Worm (Caenorhabditis elegans) whole organism, L3 larva: Measurements from ENCODE around the gene F38B7.2.

Experiments
- R02D3.7 ChIP-seq: fragments of 150-350 bp; optimal IDR thresholded peaks from 2 replicates; lab custom pipeline; 2014; ENCODE audit warnings: missing biosample characterization, missing genetic modification characterization
- ama-1 ChIP-seq: fragments of 150-350 bp; optimal IDR thresholded peaks from 2 replicates; lab custom pipeline; 2018
- ceh-16 ChIP-seq: sonication (generic microtip); optimal IDR thresholded peaks from 2 replicates; lab custom pipeline; 2017; ENCODE audit warnings: missing biosample characterization, missing genetic modification characterization
- ceh-28 ChIP-seq: fragments of 150-350 bp; optimal IDR thresholded peaks from 2 replicates; lab custom pipeline; 2014; ENCODE audit warnings: missing biosample characterization, missing genetic modification reagents, missing genetic modification characterization
- egl-27 ChIP-seq: sonication (generic microtip); optimal IDR thresholded peaks from 4 replicates; lab custom pipeline; 2017; ENCODE audit warnings: missing biosample characterization, missing genetic modification reagents, missing genetic modification characterization
- egl-5 ChIP-seq: fragments of 150-350 bp; optimal IDR thresholded peaks from 2 replicates; lab custom pipeline; 2017; ENCODE audit warnings: missing biosample characterization, missing genetic modification reagents, missing genetic modification characterization, inconsistent platforms
- elt-1 ChIP-seq: fragments of 150-350 bp; optimal IDR thresholded peaks from 2 replicates; lab custom pipeline; 2014; ENCODE audit warnings: missing biosample characterization, missing genetic modification characterization
- elt-2 ChIP-seq: sonication (generic microtip); optimal IDR thresholded peaks from 2 replicates; lab custom pipeline; 2016; ENCODE audit warnings: missing genetic modification reagents, mild to moderate bottlenecking, missing genetic modification characterization, missing compliant biosample characterization
- elt-3 ChIP-seq, 3 experiments: fragments of 150-350 bp in 1 of 3; sonication (generic microtip) in 2 of 3; optimal IDR thresholded peaks; 2 replicates in 2 of 3; 4 replicates in 1 of 3; lab custom pipeline; 2014 to 2017; ENCODE audit warnings: missing biosample characterization in 3 of 3, missing genetic modification characterization in 3 of 3
- fkh-10 ChIP-seq: sonication (generic microtip); optimal IDR thresholded peaks from 2 replicates; lab custom pipeline; 2017; ENCODE audit warnings: missing biosample characterization, missing genetic modification reagents, missing genetic modification characterization
- hmg-11 ChIP-seq: sonication (generic microtip); optimal IDR thresholded peaks from 2 replicates; lab custom pipeline; 2016; ENCODE audit warnings: missing genetic modification characterization, missing compliant biosample characterization
- jun-1 ChIP-seq: fragments of 150-350 bp; optimal IDR thresholded peaks from 2 replicates; lab custom pipeline; 2014; ENCODE audit warnings: missing biosample characterization, missing genetic modification reagents, missing genetic modification characterization
- lin-15B ChIP-seq: fragments of 150-350 bp; optimal IDR thresholded peaks from 2 replicates; lab custom pipeline; 2014; ENCODE audit warnings: missing biosample characterization, missing genetic modification characterization
- lin-39 ChIP-seq: fragments of 150-350 bp; optimal IDR thresholded peaks from 2 replicates; lab custom pipeline; 2018; ENCODE audit warnings: missing biosample characterization, missing genetic modification reagents, missing genetic modification characterization
- lsy-12 ChIP-seq: sonication (generic microtip); optimal IDR thresholded peaks from 2 replicates; lab custom pipeline; 2016; ENCODE audit warnings: mild to moderate bottlenecking, missing genetic modification characterization, missing compliant biosample characterization
- mdl-1 ChIP-seq: fragments of 150-350 bp; optimal IDR thresholded peaks from 2 replicates; lab custom pipeline; 2014; ENCODE audit warnings: missing biosample characterization, missing genetic modification characterization
- mml-1 ChIP-seq: fragments of 150-350 bp; sonication (generic microtip); optimal IDR thresholded peaks from 3 replicates; lab custom pipeline; 2014; ENCODE audit warnings: missing biosample characterization, missing genetic modification characterization
- nfya-1 ChIP-seq: sonication (generic microtip); optimal IDR thresholded peaks from 2 replicates; lab custom pipeline; 2017; ENCODE audit warnings: missing genetic modification characterization, mild to moderate bottlenecking, missing compliant biosample characterization, antibody characterized with exemption, moderate library complexity; ENCODE audit not compliant: insufficient read depth
- nhr-12 ChIP-seq: fragments of 150-350 bp; optimal IDR thresholded peaks from 2 replicates; lab custom pipeline; 2014; ENCODE audit warnings: missing biosample characterization, missing genetic modification characterization
- nhr-23 ChIP-seq: fragments of 150-350 bp; optimal IDR thresholded peaks from 2 replicates; lab custom pipeline; 2014; ENCODE audit warnings: missing biosample characterization, missing genetic modification reagents, missing genetic modification characterization
- nhr-237 ChIP-seq: fragments of 150-350 bp; optimal IDR thresholded peaks from 2 replicates; lab custom pipeline; 2014; ENCODE audit warnings: missing biosample characterization, missing genetic modification characterization
- nhr-25 ChIP-seq: sonication (generic microtip); optimal IDR thresholded peaks from 2 replicates; lab custom pipeline; 2017; ENCODE audit warnings: missing biosample characterization, missing genetic modification characterization
- nhr-43 ChIP-seq: sonication (generic microtip); optimal IDR thresholded peaks from 2 replicates; lab custom pipeline; 2016; ENCODE audit warnings: mild to moderate bottlenecking, missing genetic modification characterization, missing compliant biosample characterization; ENCODE audit not compliant: poor library complexity, severe bottlenecking
- nhr-77 ChIP-seq: fragments of 150-350 bp; optimal IDR thresholded peaks from 2 replicates; lab custom pipeline; 2014; ENCODE audit warnings: missing biosample characterization, missing genetic modification characterization
- pha-4 ChIP-seq: fragments of 150-350 bp; optimal IDR thresholded peaks from 2 replicates; lab custom pipeline; 2014; ENCODE audit warnings: missing biosample characterization, missing genetic modification reagents, missing genetic modification characterization
- pqm-1 ChIP-seq: fragments of 150-350 bp; optimal IDR thresholded peaks from 2 replicates; lab custom pipeline; 2017; ENCODE audit warnings: missing biosample characterization, missing genetic modification characterization, inconsistent platforms
- skn-1 ChIP-seq: fragments of 150-350 bp; optimal IDR thresholded peaks from 2 replicates; lab custom pipeline; 2014; ENCODE audit warnings: missing biosample characterization, missing genetic modification characterization
- snpc-4 ChIP-seq: fragments of 150-350 bp; optimal IDR thresholded peaks from 2 replicates; lab custom pipeline; 2014; ENCODE audit warnings: missing biosample characterization, missing genetic modification characterization
- tbx-2 ChIP-seq: sonication (generic microtip); optimal IDR thresholded peaks from 2 replicates; lab custom pipeline; 2016; ENCODE audit warnings: mild to moderate bottlenecking, missing genetic modification characterization, missing compliant biosample characterization
- unc-39 ChIP-seq: sonication (generic microtip); optimal IDR thresholded peaks from 4 replicates; lab custom pipeline; 2017; ENCODE audit warnings: missing biosample characterization, missing genetic modification characterization
- zag-1 ChIP-seq: fragments of 150-350 bp; optimal IDR thresholded peaks from 2 replicates; lab custom pipeline; 2014; ENCODE audit warnings: missing biosample characterization, missing genetic modification characterization
- ztf-11 ChIP-seq: fragments of 150-350 bp; optimal IDR thresholded peaks from 2 replicates; lab custom pipeline; 2014; ENCODE audit warnings: missing biosample characterization, missing genetic modification characterization

Gene F38B7.2

ce11 chrV:11504853-11505397 lies 38.8 kb upstream of the F38B7.2 start, which contains the start of the genes C55A6.1 and C55A6.10:
Gene C55A6.1, minus strand, starts transcription at chrV:11504968.
Gene C55A6.10, plus strand, starts transcription at chrV:11505347.
- TF ChIP-seq jun-1: peak; percentile 44
- TF ChIP-seq nhr-43: peak; percentile 70
- peak; percentile 16 for TF ChIP-seq fkh-10 (GFP tag; lab: Kevin White, UChicago)
- TF ChIP-seq nhr-25 (tag; lab: Kevin White, UChicago): peak; percentile 47
- TF ChIP-seq elt-1 (tag; lab: Kevin White, UChicago): peak; percentile 13
- TF ChIP-seq pqm-1 (tag; lab: Kevin White, UChicago): peak; percentile 20
- TF ChIP-seq pha-4 (tag; lab: Kevin White, UChicago): peak; percentile 66
- peak; percentile 83 for TF ChIP-seq nfya-1 (tag; lab: Kevin White, UChicago)
- peak; percentile 49 for TF ChIP-seq lsy-12 (tag; lab: Kevin White, UChicago)
- TF ChIP-seq ceh-28 (tag; lab: Kevin White, UChicago): peak; percentile 61
- TF ChIP-seq hmg-11 (tag; lab: Kevin White, UChicago): peak; percentile 68
- TF ChIP-seq lin-15B (tag; lab: Kevin White, UChicago): peak; percentile 46
- TF ChIP-seq nhr-23 (tag; lab: Kevin White, UChicago): peak; percentile 61
- TF ChIP-seq tbx-2 (tag; lab: Kevin White, UChicago): peak; percentile 36
- peak; percentile 44 for TF ChIP-seq R02D3.7 (tag; lab: Kevin White, UChicago)
- peak; percentile 20 for TF ChIP-seq snpc-4 (tag; lab: Kevin White, UChicago)
- TF ChIP-seq lin-39 (tag; lab: Kevin White, UChicago): peak; percentile 22
- peak; percentile 40 for TF ChIP-seq elt-2 (tag; lab: Kevin White, UChicago)

DNA sequence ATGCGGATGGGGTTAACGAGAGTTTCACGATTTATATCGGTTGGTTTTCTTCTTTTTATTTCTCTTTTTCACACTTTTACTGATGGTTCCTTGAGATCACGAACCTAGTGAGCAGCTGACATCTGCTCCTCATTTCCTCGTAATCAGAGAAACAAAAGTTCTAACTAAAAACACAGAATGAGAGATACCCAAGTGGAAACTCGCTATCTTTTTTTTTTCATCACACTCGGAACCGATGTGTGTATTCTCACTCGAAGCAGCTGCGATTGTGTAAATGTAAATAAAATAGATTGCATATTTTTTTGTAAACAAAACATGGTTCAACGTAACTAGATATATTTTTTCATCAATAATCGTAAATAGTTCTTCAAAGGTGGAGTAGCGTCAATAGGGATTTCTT lies 37.4 kb upstream of the F38B7.2 start:
- peak; percentile 84 for TF ChIP-seq pha-4 (tag; lab: Kevin White, UChicago)
- TF ChIP-seq egl-27 (tag; lab: Kevin White, UChicago): no peak
- TF ChIP-seq ceh-16 (tag; lab: Kevin White, UChicago): no peak
- TF ChIP-seq ztf-11 (tag; lab: Kevin White, UChicago): no peak
- no peak for TF ChIP-seq R02D3.7 (tag; lab: Kevin White, UChicago)
- no peak for TF ChIP-seq elt-3 (tag; optimal IDR thresholded peaks at IDR 0.05; lab: Kevin White, UChicago)
- TF ChIP-seq nfya-1 (tag; lab: Kevin White, UChicago): peak; percentile 18
- TF ChIP-seq egl-5 (tag; lab: Kevin White, UChicago): peak; percentile 48
- TF ChIP-seq lin-39 (tag; lab: Kevin White, UChicago): no peak
- no peak for TF ChIP-seq ceh-28 (tag; lab: Kevin White, UChicago)
- no peak for TF ChIP-seq elt-1 (tag; lab: Kevin White, UChicago)
- TF ChIP-seq zag-1 (tag; lab: Kevin White, UChicago): no peak
- TF ChIP-seq nhr-237 (tag; lab: Kevin White, UChicago): no peak
- TF ChIP-seq mml-1 (tag; lab: Kevin White, UChicago): no peak
- TF ChIP-seq nhr-77 (tag; lab: Kevin White, UChicago): no peak
- no peak for TF ChIP-seq ama-1 (lab: Kevin White, UChicago)

DNA sequence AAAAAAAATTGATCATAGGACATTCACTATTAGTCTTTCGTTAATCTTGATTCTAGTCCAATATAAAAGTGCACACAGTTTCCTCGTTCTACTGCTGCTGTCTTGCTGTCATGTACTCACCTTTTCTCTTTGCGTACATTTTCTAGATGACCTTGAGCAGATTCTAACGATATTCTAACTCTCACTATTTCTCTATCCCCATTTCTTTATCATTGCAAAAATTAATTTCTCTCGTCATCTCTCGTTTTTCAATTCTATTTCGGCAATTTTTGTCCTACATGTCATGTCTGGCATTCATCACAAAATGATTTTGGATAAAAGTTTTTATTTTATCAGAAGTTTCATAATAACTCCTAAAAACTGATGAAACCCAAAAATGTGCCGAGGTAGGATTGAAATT lies 35.0 kb upstream of the F38B7.2 start, which contains the start of gene ttll-5:
Gene ttll-5, plus strand, starts transcription at position 288 of the 400 bp plus-strand sequence.
- no peak for TF ChIP-seq skn-1 (tag; lab: Kevin White, UChicago)
- no peak for TF ChIP-seq nhr-12 (tag; lab: Kevin White, UChicago)
- no peak for TF ChIP-seq lin-39 (tag; lab: Kevin White, UChicago)
- TF ChIP-seq nhr-25 (tag; lab: Kevin White, UChicago): peak; percentile 83
- TF ChIP-seq unc-39 (tag; lab: Kevin White, UChicago): no peak
- no peak for TF ChIP-seq elt-3 (tag; optimal IDR thresholded peaks at IDR 0.05; lab: Kevin White, UChicago)
- TF ChIP-seq mdl-1: no peak

DNA sequence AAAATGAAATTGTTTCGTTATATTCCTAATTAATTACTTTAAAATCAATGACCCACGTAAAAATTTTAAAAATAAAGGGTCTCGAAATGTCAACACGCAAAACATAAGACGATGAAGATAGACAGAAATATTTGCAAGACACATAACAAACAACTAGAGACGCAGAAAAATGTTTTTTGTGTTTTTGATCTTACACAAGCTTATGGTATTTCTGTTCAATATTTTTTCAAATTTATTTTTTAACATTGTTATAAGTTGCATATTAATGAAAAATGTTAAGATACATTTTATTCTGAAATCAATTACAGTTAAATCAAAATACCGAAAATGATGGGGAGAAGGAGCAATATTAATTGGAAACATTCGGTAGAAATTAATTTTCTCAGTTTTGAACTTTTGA lies 30.3 kb upstream of the F38B7.2 start, which contains the start of gene C55A6.3:
Gene C55A6.3, minus strand, starts transcription at position 101 of the 400 bp plus-strand sequence.
- TF ChIP-seq pha-4 (tag; lab: Kevin White, UChicago) (peak; percentile 41), elt-3 (tag; optimal IDR thresholded peaks at IDR 0.05; lab: Kevin White, UChicago) (no peak)
- TF ChIP-seq, all 47 proteins: peak for 1

DNA sequence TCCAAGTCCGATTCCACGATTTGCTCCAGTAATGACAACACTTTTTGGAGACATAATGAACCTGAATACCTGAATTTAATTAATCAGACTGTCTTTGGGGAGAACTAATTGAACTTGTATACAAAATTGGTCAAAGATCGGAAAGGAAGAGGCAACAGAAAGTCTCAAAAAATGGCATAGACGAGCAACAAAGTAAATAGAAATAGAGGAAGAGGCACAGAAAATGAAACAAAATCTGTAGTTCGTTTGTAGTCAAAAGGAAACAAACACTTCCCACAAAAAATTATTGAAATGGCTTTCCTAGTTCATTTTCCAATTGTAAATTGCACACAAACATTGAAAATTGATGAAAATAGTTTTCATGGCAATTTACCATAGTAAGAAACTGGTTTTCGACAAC lies 29.1 kb upstream of the F38B7.2 start, which contains the start of gene C55A6.6:
Gene C55A6.6, minus strand, starts transcription at position 61 of the 400 bp plus-strand sequence.
- TF ChIP-seq pha-4 (tag; lab: Kevin White, UChicago) (peak; percentile 93), snpc-4 (tag; lab: Kevin White, UChicago) (no peak)
